Comparison of ENCODE assay signal across 1 fruit fly cellular context in the genomic region with DNA sequence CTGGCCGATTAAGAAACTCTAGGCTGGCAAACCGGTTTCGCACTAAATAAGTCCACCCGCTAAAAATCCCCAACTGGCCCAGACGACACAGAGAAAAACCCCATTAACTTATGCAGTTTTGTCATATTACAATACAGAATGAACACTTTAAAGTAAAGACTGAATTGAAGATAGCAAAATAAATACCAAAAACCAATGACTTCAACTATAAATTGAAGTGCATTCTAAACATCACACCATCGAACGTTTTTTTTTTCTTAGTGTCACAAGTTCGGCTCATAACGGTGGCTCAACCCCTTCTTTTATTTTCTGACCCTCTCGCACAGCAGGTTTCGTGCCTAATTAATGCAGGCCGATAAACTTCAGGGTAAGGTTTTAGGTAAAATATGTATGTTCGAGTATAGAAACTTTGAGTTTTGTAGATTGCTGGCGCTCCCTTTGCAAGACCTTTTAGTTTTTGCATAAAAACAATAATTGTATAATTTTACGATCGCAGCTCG.
TF ChIP-seq lines count a peak whose summit lies in the region.

No protein-coding gene starts in this region.

TF ChIP-seq in whole organism, embryonic, 481 proteins besides CTCF, POLR2A, EP300 and RAD21 (continued from another document):
- TF ChIP-seq Dref (GFP tag; IDR thresholded peaks at IDR 0.05; lab: Robert Waterston, UW) (no peak), CG6689 (GFP tag; IDR thresholded peaks at IDR 0.05; lab: Robert Waterston, UW) (peak; percentile 92), CG16779 (GFP tag; IDR thresholded peaks at IDR 0.05; lab: Robert Waterston, UW) (peak; percentile 93), CG11504 (tag; optimal IDR thresholded peaks at IDR 0.05; lab: Kevin White, UChicago) (peak; percentile 92), pita (GFP tag; optimal IDR thresholded peaks at IDR 0.05; lab: Kevin White, UChicago) (no peak), CG15269 (tag; optimal IDR thresholded peaks at IDR 0.05; lab: Kevin White, UChicago) (peak; percentile 89), CG1647 (GFP tag; optimal IDR thresholded peaks at IDR 0.05; lab: Kevin White, UChicago) (no peak), CG18764 (GFP tag; optimal IDR thresholded peaks at IDR 0.05; lab: Kevin White, UChicago) (peak; percentile 77), Scr (GFP tag; IDR thresholded peaks at IDR 0.05; lab: Robert Waterston, UW; ENCODE audit: partially characterized antibody) (no peak), CG43689 (GFP tag; IDR thresholded peaks at IDR 0.05; lab: Robert Waterston, UW) (peak; percentile 68), nmo (GFP tag; optimal IDR thresholded peaks at IDR 0.05; lab: Kevin White, UChicago) (peak; percentile 28), unpg (GFP tag; optimal IDR thresholded peaks at IDR 0.05; lab: Kevin White, UChicago) (peak; percentile 82), Deaf1 (tag; optimal IDR thresholded peaks at IDR 0.05; lab: Kevin White, UChicago) (peak; percentile 55), tap (tag; optimal IDR thresholded peaks at IDR 0.05; lab: Kevin White, UChicago) (peak; percentile 58), nerfin-2 (GFP tag; IDR thresholded peaks at IDR 0.05; lab: Robert Waterston, UW; ENCODE audit: partially characterized antibody) (no peak), Spps (tag; optimal IDR thresholded peaks at IDR 0.05; lab: Kevin White, UChicago) (peak; percentile 60), Hr39 (optimal IDR thresholded peaks at IDR 0.05; lab: Kevin White, UChicago) (no peak), CG11085 (GFP tag; IDR thresholded peaks at IDR 0.05; lab: Robert Waterston, UW) (peak; percentile 80), CG6765 (GFP tag; optimal IDR thresholded peaks at IDR 0.05; lab: Kevin White, UChicago) (peak; percentile 49), fd102C (GFP tag; optimal IDR thresholded peaks at IDR 0.05; lab: Kevin White, UChicago) (no peak), ranshi (GFP tag; IDR thresholded peaks at IDR 0.05; lab: Robert Waterston, UW) (peak; percentile 91), CG12942 (GFP tag; optimal IDR thresholded peaks at IDR 0.05; lab: Kevin White, UChicago) (peak; percentile 70), CG14050 (GFP tag; IDR thresholded peaks at IDR 0.05; lab: Robert Waterston, UW) (peak; percentile 84), dimm (GFP tag; IDR thresholded peaks at IDR 0.05; lab: Robert Waterston, UW) (peak; percentile 63), Drgx (GFP tag; IDR thresholded peaks at IDR 0.05; lab: Robert Waterston, UW) (peak; percentile 89), CG10979 (tag; optimal IDR thresholded peaks at IDR 0.05; lab: Kevin White, UChicago) (peak; percentile 75), scrt (GFP tag; optimal IDR thresholded peaks at IDR 0.05; lab: Kevin White, UChicago) (peak; percentile 70), CG14667 (GFP tag; IDR thresholded peaks at IDR 0.05; lab: Robert Waterston, UW) (peak; percentile 86), Camta (GFP tag; optimal IDR thresholded peaks at IDR 0.05; lab: Kevin White, UChicago) (peak; percentile 85), tup (GFP tag; optimal IDR thresholded peaks at IDR 0.05; lab: Kevin White, UChicago) (peak; percentile 78), tna (GFP tag; IDR thresholded peaks at IDR 0.05; lab: Robert Waterston, UW; ENCODE audit: partially characterized antibody) (no peak), CG9609 (GFP tag; optimal IDR thresholded peaks at IDR 0.05; lab: Kevin White, UChicago) (peak; percentile 89), CG1233 (GFP tag; optimal IDR thresholded peaks at IDR 0.05; lab: Kevin White, UChicago) (peak; percentile 75), org-1 (GFP tag; optimal IDR thresholded peaks at IDR 0.05; lab: Kevin White, UChicago) (peak; percentile 82), CG2875 (GFP tag; optimal IDR thresholded peaks at IDR 0.05; lab: Kevin White, UChicago) (peak; percentile 71), CG31365 (tag; optimal IDR thresholded peaks at IDR 0.05; lab: Kevin White, UChicago) (peak; percentile 49), H15 (GFP tag; IDR thresholded peaks at IDR 0.05; lab: Robert Waterston, UW) (peak; percentile 89), corto (GFP tag; optimal IDR thresholded peaks at IDR 0.05; lab: Kevin White, UChicago) (no peak), CG4424 (GFP tag; optimal IDR thresholded peaks at IDR 0.05; lab: Kevin White, UChicago) (peak; percentile 87), gfzf (GFP tag; optimal IDR thresholded peaks at IDR 0.05; lab: Kevin White, UChicago) (no peak), Gug (GFP tag; IDR thresholded peaks at IDR 0.05; lab: Robert Waterston, UW) (peak; percentile 86), CG14014 (GFP tag; IDR thresholded peaks at IDR 0.05; lab: Robert Waterston, UW) (peak; percentile 91), CG4360 (GFP tag; IDR thresholded peaks at IDR 0.05; lab: Robert Waterston, UW) (peak; percentile 63), Nf-YB (GFP tag; optimal IDR thresholded peaks at IDR 0.05; lab: Kevin White, UChicago) (peak; percentile 50), Stat92E (GFP tag; optimal IDR thresholded peaks at IDR 0.05; lab: Kevin White, UChicago) (no peak), caup (GFP tag; optimal IDR thresholded peaks at IDR 0.05; lab: Kevin White, UChicago; ENCODE audit: severe bottlenecking) (peak; percentile 49), dmrt99B (tag; optimal IDR thresholded peaks at IDR 0.05; lab: Kevin White, UChicago) (peak; percentile 82), CG12659 (GFP tag; optimal IDR thresholded peaks at IDR 0.05; lab: Kevin White, UChicago) (peak; percentile 85), exex (tag; optimal IDR thresholded peaks at IDR 0.05; lab: Kevin White, UChicago) (peak; percentile 15), Usf (GFP tag; optimal IDR thresholded peaks at IDR 0.05; lab: Kevin White, UChicago) (peak; percentile 49), E2f1 (GFP tag; IDR thresholded peaks at IDR 0.05; lab: Robert Waterston, UW) (peak; percentile 92), NFAT (GFP tag; IDR thresholded peaks at IDR 0.05; lab: Robert Waterston, UW) (peak; percentile 92), CG3847 (GFP tag; IDR thresholded peaks at IDR 0.05; lab: Robert Waterston, UW) (peak; percentile 92)
